Fruit fly (Drosophila melanogaster) whole organism, embryonic: ENCODE data around the gene Amun.
A peak's percentile ranks its signal among the peaks of the same experiment; 100 is the strongest.

Source experiments
- Ada2b ChIP-seq: fragments of 200-800 bp; sonication (Bioruptor generic); IDR thresholded peaks from 2 replicates; pipeline ENCODE4 v1.3.6; 2022; ENCODE audit warnings: missing biosample characterization, missing genetic modification characterization
- Atf3 ChIP-seq: fragments of 200-800 bp; sonication (Bioruptor generic); optimal IDR thresholded peaks from 3 replicates; lab custom pipeline; 2016; ENCODE audit warnings: missing biosample characterization, missing genetic modification characterization
- B-H2 ChIP-seq: fragments of 200-800 bp; sonication (Bioruptor generic); optimal IDR thresholded peaks from 2 replicates; lab custom pipeline; 2018; ENCODE audit warnings: missing biosample characterization, mild to moderate bottlenecking, missing genetic modification characterization
- CG10366 ChIP-seq: fragments of 200-800 bp; sonication (Bioruptor generic); IDR thresholded peaks from 2 replicates; pipeline ENCODE4 v1.3.6; 2022; ENCODE audit warnings: missing biosample characterization, missing genetic modification characterization
- CG11456 ChIP-seq: fragments of 200-800 bp; sonication (Bioruptor generic); IDR thresholded peaks from 3 replicates; pipeline ENCODE4 v1.3.6; 2022; ENCODE audit warnings: missing biosample characterization, missing genetic modification characterization
- CG11504 ChIP-seq: fragments of 200-800 bp; sonication (Bioruptor generic); optimal IDR thresholded peaks from 3 replicates; lab custom pipeline; 2019; ENCODE audit warnings: missing biosample characterization, mild to moderate bottlenecking, missing genetic modification characterization, moderate library complexity
- CG12071 ChIP-seq: fragments of 200-800 bp; sonication (Bioruptor generic); optimal IDR thresholded peaks from 3 replicates; lab custom pipeline; 2018; ENCODE audit warnings: missing biosample characterization, mild to moderate bottlenecking, missing genetic modification characterization
- CG15601 ChIP-seq: fragments of 200-800 bp; sonication (Bioruptor generic); optimal IDR thresholded peaks from 3 replicates; lab custom pipeline; 2019; ENCODE audit warnings: missing biosample characterization, mild to moderate bottlenecking, missing genetic modification characterization, moderate library complexity
- CG18262 ChIP-seq: fragments of 200-800 bp; optimal IDR thresholded peaks from 3 replicates; lab custom pipeline; 2019; ENCODE audit warnings: missing biosample characterization, mild to moderate bottlenecking, missing genetic modification characterization, moderate library complexity
- CG1832 ChIP-seq: fragments of 200-800 bp; sonication (Bioruptor generic); optimal IDR thresholded peaks from 2 replicates; lab custom pipeline; 2017; ENCODE audit warnings: missing biosample characterization, mild to moderate bottlenecking, missing genetic modification characterization, inconsistent platforms
- CG18764 ChIP-seq: fragments of 200-800 bp; sonication (Bioruptor generic); optimal IDR thresholded peaks from 3 replicates; lab custom pipeline; 2016; ENCODE audit warnings: missing biosample characterization, missing genetic modification characterization
- CG2202 ChIP-seq: fragments of 200-800 bp; sonication (Bioruptor generic); optimal IDR thresholded peaks from 2 replicates; lab custom pipeline; 2018; ENCODE audit warnings: missing biosample characterization, mild to moderate bottlenecking, missing genetic modification characterization
- CG2678 ChIP-seq: fragments of 200-800 bp; sonication (Bioruptor generic); optimal IDR thresholded peaks from 3 replicates; lab custom pipeline; 2019; ENCODE audit warnings: missing biosample characterization, mild to moderate bottlenecking, missing genetic modification characterization, moderate library complexity
- CG31224 ChIP-seq: fragments of 200-800 bp; sonication (Bioruptor generic); IDR thresholded peaks from 2 replicates; pipeline ENCODE4 v1.3.6; 2022; ENCODE audit warnings: missing biosample characterization, missing genetic modification characterization
- CG34422 ChIP-seq: fragments of 200-800 bp; sonication (Bioruptor generic); IDR thresholded peaks from 3 replicates; pipeline ENCODE4 v1.3.6; 2022; ENCODE audit warnings: missing biosample characterization, missing genetic modification characterization
- CG4328 ChIP-seq: fragments of 200-800 bp; sonication (Bioruptor generic); optimal IDR thresholded peaks from 3 replicates; lab custom pipeline; 2017; ENCODE audit warnings: missing biosample characterization, missing genetic modification reagents, missing genetic modification characterization
- CG4424 ChIP-seq: fragments of 200-800 bp; sonication (Bioruptor generic); optimal IDR thresholded peaks from 3 replicates; lab custom pipeline; 2016; ENCODE audit warnings: missing biosample characterization, missing genetic modification characterization
- CG6272 ChIP-seq: fragments of 200-800 bp; sonication (Bioruptor generic); IDR thresholded peaks from 2 replicates; pipeline ENCODE4 v1.3.6; 2022; ENCODE audit warnings: missing biosample characterization, missing genetic modification characterization
- CG7357 ChIP-seq: fragments of 200-800 bp; sonication (Bioruptor generic); IDR thresholded peaks from 3 replicates; pipeline ENCODE4 v1.3.6; 2022; ENCODE audit warnings: missing biosample characterization, missing genetic modification characterization
- CG7786 ChIP-seq: fragments of 200-800 bp; sonication (Bioruptor generic); optimal IDR thresholded peaks from 2 replicates; lab custom pipeline; 2016; ENCODE audit warnings: missing biosample characterization, missing genetic modification characterization
- CG7839 ChIP-seq: fragments of 200-800 bp; sonication (Bioruptor generic); optimal IDR thresholded peaks from 3 replicates; lab custom pipeline; 2018; ENCODE audit warnings: missing biosample characterization, mild to moderate bottlenecking, missing genetic modification characterization, moderate library complexity
- CG8089 ChIP-seq: fragments of 200-800 bp; sonication (Bioruptor generic); optimal IDR thresholded peaks from 3 replicates; lab custom pipeline; 2016; ENCODE audit warnings: missing biosample characterization, missing genetic modification characterization
- CG8944 ChIP-seq: fragments of 200-800 bp; sonication (Bioruptor generic); optimal IDR thresholded peaks from 3 replicates; lab custom pipeline; 2016; ENCODE audit warnings: missing biosample characterization, missing genetic modification characterization
- CG9817 ChIP-seq: fragments of 200-800 bp; sonication (Bioruptor generic); optimal IDR thresholded peaks from 2 replicates; lab custom pipeline; 2018; ENCODE audit warnings: missing biosample characterization, mild to moderate bottlenecking, missing genetic modification characterization, moderate library complexity
- CG9932 ChIP-seq: fragments of 200-800 bp; sonication (Bioruptor generic); IDR thresholded peaks from 2 replicates; pipeline ENCODE4 v1.3.6; 2022; ENCODE audit warnings: missing biosample characterization, missing genetic modification characterization
- CrebB ChIP-seq: fragments of 200-800 bp; sonication (Bioruptor generic); optimal IDR thresholded peaks from 3 replicates; lab custom pipeline; 2018; ENCODE audit warnings: missing biosample characterization, mild to moderate bottlenecking, missing genetic modification characterization
- Dbx ChIP-seq: fragments of 200-800 bp; sonication (Bioruptor generic); IDR thresholded peaks from 3 replicates; pipeline ENCODE4 v1.3.6; 2022; ENCODE audit warnings: missing biosample characterization, missing genetic modification characterization
- Dip3 ChIP-seq: fragments of 200-800 bp; sonication (Bioruptor generic); optimal IDR thresholded peaks from 3 replicates; lab custom pipeline; 2016; ENCODE audit warnings: missing biosample characterization, missing genetic modification characterization
- HHEX ChIP-seq: fragments of 200-800 bp; sonication (Bioruptor generic); optimal IDR thresholded peaks from 3 replicates; lab custom pipeline; 2017; ENCODE audit warnings: missing biosample characterization, mild to moderate bottlenecking, missing genetic modification characterization, missing genetic modification reagents
- NFAT ChIP-seq: fragments of 200-800 bp; sonication (Bioruptor generic); IDR thresholded peaks from 2 replicates; pipeline ENCODE4 v1.3.6; 2022; ENCODE audit warnings: missing biosample characterization, missing genetic modification characterization
- NK7.1 ChIP-seq: fragments of 200-800 bp; sonication (Bioruptor generic); optimal IDR thresholded peaks from 3 replicates; lab custom pipeline; 2016; ENCODE audit warnings: missing biosample characterization, missing genetic modification characterization
- Rfx ChIP-seq: fragments of 200-800 bp; sonication (Bioruptor generic); IDR thresholded peaks from 2 replicates; pipeline ENCODE4 v1.3.6; 2022; ENCODE audit warnings: missing biosample characterization, missing genetic modification characterization
- Xbp1 ChIP-seq: fragments of 200-800 bp; sonication (Bioruptor generic); optimal IDR thresholded peaks from 3 replicates; lab custom pipeline; 2016; ENCODE audit warnings: missing biosample characterization, mild to moderate bottlenecking, missing genetic modification characterization
- amos ChIP-seq: fragments of 200-800 bp; sonication (Bioruptor generic); IDR thresholded peaks from 2 replicates; pipeline ENCODE4 v1.3.6; 2022; ENCODE audit warnings: missing biosample characterization, missing genetic modification characterization; ENCODE audit not compliant: partially characterized antibody
- ash1 ChIP-seq: fragments of 200-800 bp; sonication (Bioruptor generic); optimal IDR thresholded peaks from 2 replicates; lab custom pipeline; 2018; ENCODE audit warnings: missing biosample characterization, mild to moderate bottlenecking, missing genetic modification characterization
- lmd ChIP-seq: fragments of 200-800 bp; sonication (Bioruptor generic); IDR thresholded peaks from 2 replicates; pipeline ENCODE4 v1.3.6; 2022; ENCODE audit warnings: missing biosample characterization, missing genetic modification characterization
- lola ChIP-seq, 3 experiments: fragments of >200 bp in 2 of 3; fragments of 200-800 bp in 1 of 3; sonication (Bioruptor generic) in 1 of 3; optimal IDR thresholded peaks; 2 replicates each; lab custom pipeline; 2017 to 2019; ENCODE audit warnings: missing biosample characterization in 3 of 3, missing genetic modification characterization in 3 of 3, mild to moderate bottlenecking in 1 of 3, moderate library complexity in 1 of 3
- nerfin-2 ChIP-seq: fragments of 200-800 bp; sonication (Bioruptor generic); IDR thresholded peaks from 2 replicates; pipeline ENCODE4 v1.3.6; 2022; ENCODE audit warnings: missing biosample characterization, missing genetic modification characterization; ENCODE audit not compliant: partially characterized antibody
- pb ChIP-seq: fragments of 200-800 bp; sonication (Bioruptor generic); optimal IDR thresholded peaks from 3 replicates; lab custom pipeline; 2016; ENCODE audit warnings: missing biosample characterization, missing genetic modification characterization
- sens ChIP-seq: fragments of 200-800 bp; sonication (Bioruptor generic); peaks from one replicate; lab custom pipeline; 2016; ENCODE audit warnings: missing biosample characterization, missing genetic modification characterization
- shn ChIP-seq: fragments of 200-800 bp; sonication (Bioruptor generic); optimal IDR thresholded peaks from 3 replicates; lab custom pipeline; 2016; ENCODE audit warnings: missing biosample characterization, missing genetic modification characterization
- sima ChIP-seq: fragments of 200-800 bp; sonication (Bioruptor generic); optimal IDR thresholded peaks from 2 replicates; lab custom pipeline; 2016; ENCODE audit warnings: missing biosample characterization, missing genetic modification characterization
- sob ChIP-seq: fragments of 200-800 bp; sonication (Bioruptor generic); IDR thresholded peaks from 2 replicates; pipeline ENCODE4 v1.3.6; 2022; ENCODE audit warnings: missing biosample characterization, missing genetic modification characterization
- tap ChIP-seq: fragments of 200-800 bp; optimal IDR thresholded peaks from 3 replicates; lab custom pipeline; 2019; ENCODE audit warnings: missing biosample characterization, mild to moderate bottlenecking, missing genetic modification characterization, moderate library complexity
- trem ChIP-seq: fragments of 200-800 bp; optimal IDR thresholded peaks from 3 replicates; lab custom pipeline; 2019; ENCODE audit warnings: missing biosample characterization, mild to moderate bottlenecking, missing genetic modification characterization, moderate library complexity
- ttk ChIP-seq: fragments of 200-800 bp; sonication (Bioruptor generic); IDR thresholded peaks from 2 replicates; pipeline ENCODE4 v2.1.2; 2022; ENCODE audit warnings: missing biosample characterization, missing genetic modification characterization
- twi ChIP-seq: fragments of 200-800 bp; optimal IDR thresholded peaks from 2 replicates; lab custom pipeline; 2019; ENCODE audit warnings: missing biosample characterization, mild to moderate bottlenecking, missing genetic modification characterization, moderate library complexity
- vvl ChIP-seq: fragments of 200-800 bp; sonication (Bioruptor generic); IDR thresholded peaks from 2 replicates; pipeline ENCODE4 v1.3.6; 2022; ENCODE audit warnings: missing biosample characterization, missing genetic modification characterization
- wdn ChIP-seq: fragments of 200-800 bp; sonication (Bioruptor generic); IDR thresholded peaks from 2 replicates; pipeline ENCODE4 v1.3.6; 2022; ENCODE audit warnings: missing biosample characterization, missing genetic modification characterization
- wor ChIP-seq: fragments of 200-800 bp; sonication (Bioruptor generic); IDR thresholded peaks from 2 replicates; pipeline ENCODE4 v1.3.6; 2022; ENCODE audit warnings: missing biosample characterization, missing genetic modification characterization
- zfh1 ChIP-seq: fragments of 200-800 bp; sonication (Bioruptor generic); IDR thresholded peaks from 3 replicates; pipeline ENCODE4 v1.3.6; 2022; ENCODE audit warnings: missing biosample characterization, missing genetic modification characterization

Gene Amun

dm6 chrX:11715263-11715659, at the start of gene Amun (continued):
- TF ChIP-seq CG18764 (GFP tag; lab: Kevin White, UChicago) (no peak), Xbp1 (peak; percentile 6), amos (GFP tag; lab: Robert Waterston, UW) (no peak), CG15601 (tag; lab: Kevin White, UChicago) (no peak), shn (GFP tag; lab: Kevin White, UChicago) (peak; percentile 43), CG6272 (GFP tag; lab: Robert Waterston, UW) (0 out of 2 replicates have a peak, but pooled peaks have one; percentile 4), CG34422 (0 out of 3 replicates have a peak, but pooled peaks have one; percentile 17), CG9817 (tag; lab: Kevin White, UChicago) (peak; percentile 20), ttk (peak; percentile 8; the same call in 1 of the 2 replicates), Ada2b (GFP tag; lab: Robert Waterston, UW) (peak; percentile 45; the same call in 1 of the 2 replicates), sens (GFP tag; lab: Kevin White, UChicago) (peak; percentile 80), CG4424 (GFP tag; lab: Kevin White, UChicago) (peak; percentile 25), twi (tag; lab: Kevin White, UChicago) (no peak), CG11456 (GFP tag; lab: Robert Waterston, UW) (peak; percentile 79; the same call in 2 of the 3 replicates), B-H2 (GFP tag; lab: Kevin White, UChicago) (no peak), CG31224 (GFP tag; lab: Robert Waterston, UW) (peak; percentile 31; the same call in 1 of the 2 replicates), Atf3 (GFP tag; lab: Kevin White, UChicago) (peak; percentile 2), CG18262 (tag; lab: Kevin White, UChicago) (no peak), CG12071 (GFP tag; lab: Kevin White, UChicago) (peak; percentile 31), CG9932 (GFP tag; lab: Robert Waterston, UW) (peak; percentile 64), CG7839 (tag; lab: Kevin White, UChicago) (peak; percentile 8), zfh1 (GFP tag; lab: Robert Waterston, UW) (peak; percentile 27; the same call in 2 of the 3 replicates), lola (GFP tag; optimal IDR thresholded peaks at IDR 0.05; lab: Kevin White, UChicago) (peak in 1 of 3 experiments; percentile 13), CG8944 (GFP tag; lab: Kevin White, UChicago) (peak; percentile 21), Dip3 (peak; percentile 41), wor (no peak), CG7786 (peak; percentile 13), NFAT (peak; percentile 72), nerfin-2 (GFP tag; lab: Robert Waterston, UW) (no peak), Rfx (GFP tag; lab: Robert Waterston, UW) (peak; percentile 73), CG2678 (tag; lab: Kevin White, UChicago) (peak; percentile 35), Dbx (peak; percentile 7; the same call in 1 of the 3 replicates), tap (no peak), lmd (GFP tag; lab: Robert Waterston, UW) (peak; percentile 45; the same call in 1 of the 2 replicates), HHEX (GFP tag; lab: Kevin White, UChicago) (peak; percentile 13), sob (GFP tag; lab: Robert Waterston, UW) (peak; percentile 28), NK7.1 (no peak), CG8089 (GFP tag; lab: Kevin White, UChicago) (no peak), CG2202 (tag; lab: Kevin White, UChicago) (no peak), sima (GFP tag; lab: Kevin White, UChicago) (no peak), ash1 (GFP tag; lab: Kevin White, UChicago) (peak; percentile 19), CG1832 (GFP tag; lab: Kevin White, UChicago) (no peak), trem (tag; lab: Kevin White, UChicago) (no peak), vvl (peak; percentile 14; the same call in 1 of the 2 replicates), CG7357 (GFP tag; lab: Robert Waterston, UW) (no peak), CG10366 (GFP tag; lab: Robert Waterston, UW) (no peak), CG4328 (GFP tag; lab: Kevin White, UChicago) (no peak), CG11504 (tag; lab: Kevin White, UChicago) (peak; percentile 3), CrebB (tag; lab: Kevin White, UChicago) (no peak), pb (no peak), wdn (GFP tag; lab: Robert Waterston, UW) (0 out of 2 replicates have a peak, but pooled peaks have one; percentile 34)
